Worm (Caenorhabditis elegans): ENCODE measurements around the gene srx-13.

Gene srx-13

DNA sequence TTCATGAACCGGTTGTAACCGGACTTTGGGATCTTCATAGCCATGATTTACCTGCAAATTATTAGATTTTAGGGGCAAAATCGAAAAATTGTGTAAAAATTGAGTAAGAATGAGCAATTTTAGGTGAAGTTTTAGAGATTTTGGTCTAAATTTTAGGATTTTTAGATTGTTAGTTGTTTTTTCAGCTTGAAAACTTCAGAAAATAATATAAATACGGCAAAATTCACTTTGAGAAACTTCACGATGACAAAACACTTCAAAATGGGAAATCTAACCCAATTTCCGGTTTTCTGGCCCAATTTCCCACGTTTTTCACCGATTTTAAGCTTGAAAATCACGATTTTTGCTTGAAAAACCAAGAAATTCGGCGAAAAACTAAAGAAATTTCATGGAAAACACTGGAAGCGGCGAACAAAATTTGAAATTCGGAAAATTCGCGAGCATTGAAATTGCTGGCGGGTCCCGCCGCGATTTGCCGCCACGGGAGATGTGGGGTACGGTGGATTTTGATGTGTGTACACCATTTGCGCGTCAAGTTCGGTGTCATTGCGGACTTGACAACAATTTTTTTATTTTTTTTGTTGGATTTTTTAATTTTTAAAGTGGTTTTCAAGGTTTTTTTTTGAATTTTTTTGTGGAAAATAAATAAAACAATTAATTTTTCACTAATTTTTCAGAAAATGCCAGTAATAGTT lies 24.4 kb downstream of the srx-13 start, which contains the start of the genes cct-8 and Y55F3AR.2 (continued):
- TF ChIP-seq nhr-6 (tag; optimal IDR thresholded peaks at IDR 0.05) (peak; percentile 95), fos-1 (tag; optimal IDR thresholded peaks at IDR 0.05) (peak; percentile 85), aly-2 (tag; optimal IDR thresholded peaks at IDR 0.05) (peak; percentile 51), sma-9 (GFP tag; optimal IDR thresholded peaks at IDR 0.05) (peak; percentile 96), sma-9 (tag; optimal IDR thresholded peaks at IDR 0.05) (no peak), mdl-1 (tag; optimal IDR thresholded peaks at IDR 0.05) (peak; percentile 3 to 78), Y55F3AM.14 (GFP tag; optimal IDR thresholded peaks at IDR 0.05) (peak; percentile 96), nhr-25 (tag; optimal IDR thresholded peaks at IDR 0.05) (peak; percentile 98)

ce11 chrIV:1086913-1087312 lies 31.6 kb downstream of the srx-13 start, which contains the start of gene csn-4:
csn-4 (minus strand) TSS chrIV:1087013.
- TF ChIP-seq gmeb-1 (tag; optimal IDR thresholded peaks at IDR 0.05) = no peak
- TF ChIP-seq elt-1 (tag; optimal IDR thresholded peaks at IDR 0.05) = no peak
- TF ChIP-seq ZK546.5 (tag; optimal IDR thresholded peaks at IDR 0.05) = no peak
- no peak for TF ChIP-seq sem-4 (tag; optimal IDR thresholded peaks at IDR 0.05)
- no peak for TF ChIP-seq blmp-1 (tag; optimal IDR thresholded peaks at IDR 0.05; ENCODE audit: insufficient read depth)
- TF ChIP-seq dmd-4 (tag; optimal IDR thresholded peaks at IDR 0.05) = no peak
- TF ChIP-seq lsy-2 (tag; optimal IDR thresholded peaks at IDR 0.05) = no peak
- TF ChIP-seq ztf-1 (GFP tag; conservative IDR thresholded peaks at IDR 0.05) = no peak
- TF ChIP-seq unc-55 (GFP tag; optimal IDR thresholded peaks at IDR 0.05) = no peak

ce11 chrIV:1075484-1075883 lies 43.0 kb downstream of the srx-13 start:
- TF ChIP-seq lin-39 (tag; optimal IDR thresholded peaks at IDR 0.05) (no peak), fos-1 (tag; optimal IDR thresholded peaks at IDR 0.05) (peak; percentile 98)

DNA sequence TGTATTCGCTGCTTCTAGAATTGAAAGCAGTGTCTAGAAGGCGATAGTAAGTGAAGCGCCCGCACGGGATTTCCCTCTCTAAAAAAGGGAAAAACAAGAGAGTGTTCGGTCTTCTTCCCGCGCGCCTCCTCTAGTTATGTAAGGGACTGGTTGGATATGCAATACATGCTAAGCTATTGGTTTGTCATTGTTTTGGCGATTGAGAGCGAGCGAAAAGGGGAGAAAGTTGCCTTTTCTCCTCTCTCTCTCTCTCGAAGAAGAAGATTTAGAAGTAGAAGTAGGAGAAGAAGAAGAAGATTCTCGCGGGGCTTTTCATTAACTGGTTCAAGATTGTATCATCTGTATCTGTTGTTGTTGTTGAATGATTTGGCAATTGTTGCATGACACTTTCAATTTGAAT lies 44.4 kb downstream of the srx-13 start:
- no peak for TF ChIP-seq C34F6.9 (tag; optimal IDR thresholded peaks at IDR 0.05)
- TF ChIP-seq mab-5 (tag; optimal IDR thresholded peaks at IDR 0.05) = no peak
- TF ChIP-seq alr-1 (tag; optimal IDR thresholded peaks at IDR 0.05) = no peak
- no peak for TF ChIP-seq crh-2 (tag; optimal IDR thresholded peaks at IDR 0.05)
- TF ChIP-seq nhr-129 (tag; optimal IDR thresholded peaks at IDR 0.05) = no peak
- TF ChIP-seq lin-39 (tag; optimal IDR thresholded peaks at IDR 0.05) = no peak
- TF ChIP-seq unc-62 (GFP tag; optimal IDR thresholded peaks at IDR 0.05) = no peak
- no peak for TF ChIP-seq Y55F3AM.14 (GFP tag; optimal IDR thresholded peaks at IDR 0.05)
- TF ChIP-seq nhr-10 (tag; optimal IDR thresholded peaks at IDR 0.05) = no peak
- TF ChIP-seq nhr-21 (tag; optimal IDR thresholded peaks at IDR 0.05) = no peak
- TF ChIP-seq nhr-11 (tag; optimal IDR thresholded peaks at IDR 0.05) = no peak
- no peak for TF ChIP-seq nhr-6 (tag; optimal IDR thresholded peaks at IDR 0.05)

DNA sequence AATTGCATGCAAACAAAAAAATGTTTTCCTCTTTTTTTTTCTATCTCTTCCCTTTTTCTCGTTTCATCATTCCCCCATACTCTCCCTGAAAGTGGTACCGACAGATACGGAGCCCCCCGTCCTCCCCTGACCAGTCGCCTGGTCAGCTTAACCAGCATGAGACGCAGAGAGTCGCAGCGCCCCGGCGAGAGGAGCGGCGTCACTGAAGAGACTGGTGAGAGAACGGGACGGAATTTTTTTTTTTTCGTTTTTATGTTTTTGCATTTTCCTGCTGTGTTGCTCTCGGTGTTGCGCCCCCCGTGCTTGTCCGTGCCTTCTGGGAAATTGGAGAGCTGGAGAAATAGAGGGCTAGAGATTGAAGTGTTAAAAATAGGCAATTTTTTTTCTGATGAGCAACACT lies 48.1 kb downstream of the srx-13 start:
- TF ChIP-seq alr-1 (tag; optimal IDR thresholded peaks at IDR 0.05) = no peak
- no peak for TF ChIP-seq peb-1 (tag; optimal IDR thresholded peaks at IDR 0.05)
- TF ChIP-seq nhr-23 (tag; optimal IDR thresholded peaks at IDR 0.05) = no peak
- peak; percentile 85 for TF ChIP-seq lin-11 (tag; optimal IDR thresholded peaks at IDR 0.05)
- TF ChIP-seq nhr-77 (tag; optimal IDR thresholded peaks at IDR 0.05) = peak; percentile 15
- no peak for TF ChIP-seq ceh-16 (tag; optimal IDR thresholded peaks at IDR 0.05)
- peak; percentile 67 for TF ChIP-seq nhr-21 (tag; optimal IDR thresholded peaks at IDR 0.05)
- no peak for TF ChIP-seq dmd-4 (tag; optimal IDR thresholded peaks at IDR 0.05)
- peak; percentile 4 for TF ChIP-seq ztf-4 (tag; optimal IDR thresholded peaks at IDR 0.05)
- TF ChIP-seq Y55F3AM.14 (GFP tag; optimal IDR thresholded peaks at IDR 0.05) = no peak
- no peak for TF ChIP-seq nhr-10 (tag; optimal IDR thresholded peaks at IDR 0.05)
- no peak for TF ChIP-seq lin-39 (tag; optimal IDR thresholded peaks at IDR 0.05)
- TF ChIP-seq sem-4 (tag; optimal IDR thresholded peaks at IDR 0.05) = peak; percentile 82
- no peak for TF ChIP-seq ztf-1 (GFP tag; conservative IDR thresholded peaks at IDR 0.05)
- TF ChIP-seq fos-1 (tag; optimal IDR thresholded peaks at IDR 0.05) = peak; percentile 86
- TF ChIP-seq ZK546.5 (tag; optimal IDR thresholded peaks at IDR 0.05) = no peak
- peak; percentile 22 for TF ChIP-seq unc-62 (GFP tag; optimal IDR thresholded peaks at IDR 0.05)
- TF ChIP-seq gmeb-1 (tag; optimal IDR thresholded peaks at IDR 0.05) = peak; percentile 57
- no peak for TF ChIP-seq ama-1 (optimal IDR thresholded peaks at IDR 0.05)
- TF ChIP-seq unc-55 (GFP tag; optimal IDR thresholded peaks at IDR 0.05) = peak; percentile 96
- TF ChIP-seq nhr-6 (tag; optimal IDR thresholded peaks at IDR 0.05) = no peak
- TF ChIP-seq C34F6.9 (tag; optimal IDR thresholded peaks at IDR 0.05) = peak; percentile 83
- no peak for TF ChIP-seq nhr-12 (tag; optimal IDR thresholded peaks at IDR 0.05)
- TF ChIP-seq elt-1 (tag; optimal IDR thresholded peaks at IDR 0.05) = no peak
- peak; percentile 42 to 91 for TF ChIP-seq lsy-2 (tag; optimal IDR thresholded peaks at IDR 0.05)
- peak; percentile 58 for TF ChIP-seq ceh-82 (tag; optimal IDR thresholded peaks at IDR 0.05)
- TF ChIP-seq nhr-237 (tag; optimal IDR thresholded peaks at IDR 0.05) = no peak
- no peak for TF ChIP-seq nhr-25 (tag; optimal IDR thresholded peaks at IDR 0.05)
- no peak for TF ChIP-seq unc-39 (tag; optimal IDR thresholded peaks at IDR 0.05)
- peak; percentile 63 for TF ChIP-seq lin-13 (GFP tag; optimal IDR thresholded peaks at IDR 0.05)
- peak; percentile 45 for TF ChIP-seq nhr-11 (tag; optimal IDR thresholded peaks at IDR 0.05)
- TF ChIP-seq mdl-1 (tag; optimal IDR thresholded peaks at IDR 0.05) = peak; percentile 87
- TF ChIP-seq mbf-1 (tag; optimal IDR thresholded peaks at IDR 0.05) = no peak
- no peak for TF ChIP-seq aly-2 (tag; optimal IDR thresholded peaks at IDR 0.05)
- peak; percentile 100 for TF ChIP-seq F13H6.1 (tag; optimal IDR thresholded peaks at IDR 0.05)
- TF ChIP-seq mab-5 (tag; optimal IDR thresholded peaks at IDR 0.05) = peak; percentile 81
- TF ChIP-seq sma-9 (GFP tag; optimal IDR thresholded peaks at IDR 0.05) = peak; percentile 95
- no peak for TF ChIP-seq sma-9 (tag; optimal IDR thresholded peaks at IDR 0.05)

Data from whole organism, L2 larva.